Fruit fly (Drosophila melanogaster) whole organism, prepupa: ENCODE measurements around the gene KP78a.
A peak's percentile ranks its signal among the peaks of the same experiment; 100 is the strongest.

Experiments
- CG10631 ChIP-seq: fragments of 200-800 bp; sonication (Bioruptor generic); optimal IDR thresholded peaks from 2 replicates; lab custom pipeline; 2016; ENCODE audit warnings: missing biosample characterization, missing genetic modification characterization
- CG15336 ChIP-seq: fragments of 200-800 bp; sonication (Bioruptor generic); IDR thresholded peaks from 2 replicates; pipeline ENCODE4 v1.3.6; 2022; ENCODE audit warnings: missing biosample characterization, missing genetic modification characterization
- CG6854 ChIP-seq: fragments of 200-800 bp; sonication (Bioruptor generic); optimal IDR thresholded peaks from 2 replicates; lab custom pipeline; 2017; ENCODE audit warnings: missing biosample characterization, mild to moderate bottlenecking, missing genetic modification characterization
- CG7368 ChIP-seq: fragments of 200-800 bp; sonication (Bioruptor generic); optimal IDR thresholded peaks from 3 replicates; lab custom pipeline; 2016; ENCODE audit warnings: missing biosample characterization, missing genetic modification characterization
- Ets96B ChIP-seq: fragments of 200-800 bp; optimal IDR thresholded peaks from 2 replicates; lab custom pipeline; 2019; ENCODE audit warnings: missing biosample characterization, mild to moderate bottlenecking, missing genetic modification characterization, moderate library complexity
- Smox ChIP-seq: fragments of 200-800 bp; sonication (Bioruptor generic); optimal IDR thresholded peaks from 3 replicates; lab custom pipeline; 2016; ENCODE audit warnings: missing biosample characterization, missing genetic modification characterization
- acj6 ChIP-seq: fragments of 200-800 bp; sonication (Bioruptor generic); optimal IDR thresholded peaks from 3 replicates; lab custom pipeline; 2016; ENCODE audit warnings: missing biosample characterization, missing genetic modification characterization
- eg ChIP-seq: fragments of 200-800 bp; sonication (Bioruptor generic); IDR thresholded peaks from 3 replicates; pipeline ENCODE4 v1.3.6; 2022; ENCODE audit warnings: missing biosample characterization, missing genetic modification characterization
- vri ChIP-seq: fragments of 200-800 bp; sonication (Bioruptor generic); optimal IDR thresholded peaks from 3 replicates; lab custom pipeline; 2016; ENCODE audit warnings: missing biosample characterization, mild to moderate bottlenecking, missing genetic modification characterization

dm6 chr3R:11368766-11369165 is 15.8 kb upstream of the KP78a start:
- no peak for TF ChIP-seq CG10631 (GFP tag; lab: Kevin White, UChicago)
- TF ChIP-seq CG15336 (GFP tag; lab: Robert Waterston, UW), result no peak
- no peak for TF ChIP-seq CG7368 (GFP tag; lab: Kevin White, UChicago)
- TF ChIP-seq Ets96B (tag; lab: Kevin White, UChicago), result peak; percentile 0
- no peak for TF ChIP-seq eg (GFP tag; lab: Robert Waterston, UW)
- TF ChIP-seq acj6 (GFP tag; lab: Kevin White, UChicago), result no peak
- TF ChIP-seq Smox (GFP tag; lab: Kevin White, UChicago), result no peak
- TF ChIP-seq CG6854 (GFP tag; lab: Kevin White, UChicago), result no peak
- TF ChIP-seq vri, result no peak
